Worm (Caenorhabditis elegans): ENCODE results near the gene scl-10.

scl-10 gene

ce11 chrIV:13085675-13086074 lies 37.4 kb downstream of the scl-10 start:
- TF ChIP-seq nhr-25 (tag; optimal IDR thresholded peaks at IDR 0.05) (no peak), ztf-4 (tag; optimal IDR thresholded peaks at IDR 0.05) (no peak), ceh-16 (tag; optimal IDR thresholded peaks at IDR 0.05) (no peak), nhr-11 (tag; optimal IDR thresholded peaks at IDR 0.05) (no peak), dmd-4 (tag; optimal IDR thresholded peaks at IDR 0.05) (no peak), zag-1 (tag; optimal IDR thresholded peaks at IDR 0.05) (no peak)

ce11 chrIV:13086705-13087104 lies 38.4 kb downstream of the scl-10 start, which contains the start of gene spin-2:
spin-2 (plus strand) TSS chrIV:13087005.
- TF ChIP-seq dmd-4 (tag; optimal IDR thresholded peaks at IDR 0.05) (no peak), nhr-12 (tag; optimal IDR thresholded peaks at IDR 0.05) (no peak), sma-9 (GFP tag; optimal IDR thresholded peaks at IDR 0.05) (no peak), sma-9 (tag; optimal IDR thresholded peaks at IDR 0.05) (no peak), peb-1 (tag; optimal IDR thresholded peaks at IDR 0.05) (no peak)

ce11 chrIV:13089671-13090242 lies 41.5 kb downstream of the scl-10 start:
- no peak for TF ChIP-seq lsy-2 (tag; optimal IDR thresholded peaks at IDR 0.05)
- no peak for TF ChIP-seq ceh-16 (tag; optimal IDR thresholded peaks at IDR 0.05)
- TF ChIP-seq F13H6.1 (tag; optimal IDR thresholded peaks at IDR 0.05), result no peak
- TF ChIP-seq lin-13 (GFP tag; optimal IDR thresholded peaks at IDR 0.05), result no peak
- no peak for TF ChIP-seq nhr-11 (tag; optimal IDR thresholded peaks at IDR 0.05)
- TF ChIP-seq ama-1 (optimal IDR thresholded peaks at IDR 0.05), result no peak
- no peak for TF ChIP-seq R02D3.7 (tag; optimal IDR thresholded peaks at IDR 0.05)
- TF ChIP-seq zag-1 (tag; optimal IDR thresholded peaks at IDR 0.05), result no peak
- TF ChIP-seq peb-1 (tag; optimal IDR thresholded peaks at IDR 0.05), result no peak
- no peak for TF ChIP-seq fos-1 (tag; optimal IDR thresholded peaks at IDR 0.05)
- no peak for TF ChIP-seq nhr-10 (tag; optimal IDR thresholded peaks at IDR 0.05)
- TF ChIP-seq ztf-11 (tag; optimal IDR thresholded peaks at IDR 0.05), result no peak
- TF ChIP-seq unc-62 (GFP tag; optimal IDR thresholded peaks at IDR 0.05), result no peak
- no peak for TF ChIP-seq nhr-129 (tag; optimal IDR thresholded peaks at IDR 0.05)
- no peak for TF ChIP-seq elt-3 (tag; optimal IDR thresholded peaks at IDR 0.05)
- no peak for TF ChIP-seq ztf-1 (GFP tag; conservative IDR thresholded peaks at IDR 0.05)
- TF ChIP-seq unc-55 (GFP tag; optimal IDR thresholded peaks at IDR 0.05), result no peak
- TF ChIP-seq nhr-21 (tag; optimal IDR thresholded peaks at IDR 0.05), result no peak
- no peak for TF ChIP-seq blmp-1 (tag; optimal IDR thresholded peaks at IDR 0.05; ENCODE audit: insufficient read depth)

ce11 chrIV:13090967-13091366 lies 42.7 kb downstream of the scl-10 start, which contains the start of gene col-132:
col-132 (minus strand) TSS chrIV:13091067.
- no peak for TF ChIP-seq lin-13 (GFP tag; optimal IDR thresholded peaks at IDR 0.05)
- TF ChIP-seq ztf-1 (GFP tag; conservative IDR thresholded peaks at IDR 0.05), result no peak
- TF ChIP-seq nhr-237 (tag; optimal IDR thresholded peaks at IDR 0.05), result no peak
- TF ChIP-seq gmeb-1 (tag; optimal IDR thresholded peaks at IDR 0.05), result no peak
- TF ChIP-seq ceh-16 (tag; optimal IDR thresholded peaks at IDR 0.05), result no peak
- no peak for TF ChIP-seq lin-39 (tag; optimal IDR thresholded peaks at IDR 0.05)
- TF ChIP-seq F13H6.1 (tag; optimal IDR thresholded peaks at IDR 0.05), result no peak
- TF ChIP-seq mbf-1 (tag; optimal IDR thresholded peaks at IDR 0.05), result no peak
- no peak for TF ChIP-seq Y55F3AM.14 (GFP tag; optimal IDR thresholded peaks at IDR 0.05)
- no peak for TF ChIP-seq C34F6.9 (tag; optimal IDR thresholded peaks at IDR 0.05)
- TF ChIP-seq ztf-4 (tag; optimal IDR thresholded peaks at IDR 0.05), result no peak
- no peak for TF ChIP-seq peb-1 (tag; optimal IDR thresholded peaks at IDR 0.05)
- TF ChIP-seq mab-5 (tag; optimal IDR thresholded peaks at IDR 0.05), result no peak
- TF ChIP-seq aly-2 (tag; optimal IDR thresholded peaks at IDR 0.05), result no peak
- TF ChIP-seq alr-1 (tag; optimal IDR thresholded peaks at IDR 0.05), result no peak
- TF ChIP-seq sma-9 (GFP tag; optimal IDR thresholded peaks at IDR 0.05), result no peak
- no peak for TF ChIP-seq sma-9 (tag; optimal IDR thresholded peaks at IDR 0.05)
- no peak for TF ChIP-seq lin-11 (tag; optimal IDR thresholded peaks at IDR 0.05)
- TF ChIP-seq mdl-1 (tag; optimal IDR thresholded peaks at IDR 0.05), result no peak

- TF ChIP-seq ama-1 (optimal IDR thresholded peaks at IDR 0.05) (no peak), ztf-4 (tag; optimal IDR thresholded peaks at IDR 0.05) (no peak), sma-9 (GFP tag; optimal IDR thresholded peaks at IDR 0.05) (peak; percentile 54), sma-9 (tag; optimal IDR thresholded peaks at IDR 0.05) (no peak), crh-2 (tag; optimal IDR thresholded peaks at IDR 0.05) (peak; percentile 76), mab-5 (tag; optimal IDR thresholded peaks at IDR 0.05) (no peak), ZK546.5 (tag; optimal IDR thresholded peaks at IDR 0.05) (no peak), nhr-129 (tag; optimal IDR thresholded peaks at IDR 0.05) (peak; percentile 96), mdl-1 (tag; optimal IDR thresholded peaks at IDR 0.05) (no peak), lin-39 (tag; optimal IDR thresholded peaks at IDR 0.05) (no peak), Y55F3AM.14 (GFP tag; optimal IDR thresholded peaks at IDR 0.05) (no peak), sem-4 (tag; optimal IDR thresholded peaks at IDR 0.05) (no peak), nhr-12 (tag; optimal IDR thresholded peaks at IDR 0.05) (no peak), ztf-11 (tag; optimal IDR thresholded peaks at IDR 0.05) (no peak), ceh-16 (tag; optimal IDR thresholded peaks at IDR 0.05) (no peak), egl-27 (tag; optimal IDR thresholded peaks at IDR 0.05) (peak; percentile 6), C34F6.9 (tag; optimal IDR thresholded peaks at IDR 0.05) (peak; percentile 86), fos-1 (tag; optimal IDR thresholded peaks at IDR 0.05) (peak; percentile 32), sma-3 (GFP tag; optimal IDR thresholded peaks at IDR 0.05) (peak; percentile 47), snpc-4 (tag; optimal IDR thresholded peaks at IDR 0.05) (peak; percentile 44), lsy-2 (tag; optimal IDR thresholded peaks at IDR 0.05) (peak; percentile 31 to 86), elt-1 (tag; optimal IDR thresholded peaks at IDR 0.05) (no peak), nhr-6 (tag; optimal IDR thresholded peaks at IDR 0.05) (peak; percentile 23), blmp-1 (tag; optimal IDR thresholded peaks at IDR 0.05; ENCODE audit: insufficient read depth) (no peak), unc-62 (GFP tag; optimal IDR thresholded peaks at IDR 0.05) (no peak)
Observed at ce11 chrIV:13093677-13094076, 45.4 kb downstream of the scl-10 start, which contains the start of the genes prcc-1 and C39E9.12. prcc-1 (minus strand) TSS chrIV:13093795. C39E9.12 (plus strand) TSS chrIV:13094007.

All from whole organism, L2 larva.